Worm (Caenorhabditis elegans) whole organism, midembryonic: ENCODE data around the gene K09H11.9.

Experiments
- T22C8.4 ChIP-seq: fragments of 200-800 bp; sonication (Bioruptor generic); IDR thresholded peaks from 2 replicates; pipeline ENCODE4 v1.3.6; 2022; ENCODE audit warnings: missing genetic modification characterization, missing compliant biosample characterization
- cog-1 ChIP-seq: sonication (generic microtip); optimal IDR thresholded peaks from 2 replicates; lab custom pipeline; 2016; ENCODE audit warnings: missing genetic modification characterization, missing compliant biosample characterization
- flt-1 ChIP-seq: fragments of 200-800 bp; sonication (Bioruptor generic); IDR thresholded peaks from 2 replicates; pipeline ENCODE4 v1.3.6; 2022; ENCODE audit warnings: missing genetic modification characterization, missing compliant biosample characterization
- klf-2 ChIP-seq: fragments of 200-800 bp; sonication (Bioruptor generic); conservative IDR thresholded peaks from 2 replicates; pipeline ENCODE4 v1.3.6; 2022; ENCODE audit warnings: missing genetic modification reagents, missing genetic modification characterization, missing compliant biosample characterization
- med-1 ChIP-seq: sonication (generic microtip); optimal IDR thresholded peaks from 2 replicates; lab custom pipeline; 2017; ENCODE audit warnings: missing genetic modification characterization, mild to moderate bottlenecking, missing compliant biosample characterization, antibody characterized with exemption, missing genetic modification reagents; ENCODE audit not compliant: insufficient read depth
- ref-1 ChIP-seq: fragments of 200-800 bp; sonication (Bioruptor generic); conservative IDR thresholded peaks from 2 replicates; pipeline ENCODE4 v1.3.6; 2022; ENCODE audit warnings: missing genetic modification reagents, missing genetic modification characterization, missing compliant biosample characterization
- tab-1 ChIP-seq: fragments of 200-800 bp; sonication (Bioruptor generic); IDR thresholded peaks from 2 replicates; pipeline ENCODE4 v1.3.6; 2022; ENCODE audit warnings: missing genetic modification characterization, missing compliant biosample characterization
- ztf-23 ChIP-seq: fragments of 200-800 bp; sonication (Bioruptor generic); IDR thresholded peaks from 2 replicates; pipeline ENCODE4 v1.3.6; 2022; ENCODE audit warnings: missing genetic modification reagents, missing genetic modification characterization, missing compliant biosample characterization
- ztf-29 ChIP-seq: fragments of 200-800 bp; sonication (Bioruptor generic); IDR thresholded peaks from 2 replicates; pipeline ENCODE4 v1.3.6; 2022; ENCODE audit warnings: missing genetic modification reagents, missing genetic modification characterization, missing compliant biosample characterization

The K09H11.9 gene

DNA sequence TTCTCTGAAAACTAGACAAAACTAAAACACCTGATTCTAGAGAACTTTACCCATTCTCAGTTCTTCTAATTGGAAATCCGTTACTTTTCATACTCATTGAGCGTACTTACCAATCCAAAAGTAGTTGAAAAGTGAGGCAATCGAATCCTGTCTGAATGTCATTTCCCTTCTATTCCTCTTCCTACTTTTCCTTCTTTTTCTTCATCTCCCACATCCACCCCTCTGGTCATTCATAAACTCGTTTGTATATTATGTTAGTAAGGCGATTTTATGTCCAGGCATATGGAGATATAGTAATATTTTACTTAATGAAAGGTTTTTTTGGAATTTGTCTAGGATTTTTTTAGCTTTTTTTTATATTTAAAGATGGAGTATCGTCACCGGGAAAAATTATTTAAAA is 8.1 kb downstream of the K09H11.9 start:
- TF ChIP-seq ref-1 (GFP tag; lab: Robert Waterston, UW), result no peak
- TF ChIP-seq ztf-29, result no peak
- no peak for TF ChIP-seq cog-1 (tag; lab: Kevin White, UChicago)
- TF ChIP-seq klf-2 (GFP tag; lab: Robert Waterston, UW), result no peak
- no peak for TF ChIP-seq flt-1 (GFP tag; lab: Robert Waterston, UW)
- TF ChIP-seq ztf-23 (GFP tag; lab: Robert Waterston, UW), result no peak
- TF ChIP-seq tab-1, result no peak
- TF ChIP-seq med-1, result no peak
- no peak for TF ChIP-seq T22C8.4 (GFP tag; lab: Robert Waterston, UW)

DNA sequence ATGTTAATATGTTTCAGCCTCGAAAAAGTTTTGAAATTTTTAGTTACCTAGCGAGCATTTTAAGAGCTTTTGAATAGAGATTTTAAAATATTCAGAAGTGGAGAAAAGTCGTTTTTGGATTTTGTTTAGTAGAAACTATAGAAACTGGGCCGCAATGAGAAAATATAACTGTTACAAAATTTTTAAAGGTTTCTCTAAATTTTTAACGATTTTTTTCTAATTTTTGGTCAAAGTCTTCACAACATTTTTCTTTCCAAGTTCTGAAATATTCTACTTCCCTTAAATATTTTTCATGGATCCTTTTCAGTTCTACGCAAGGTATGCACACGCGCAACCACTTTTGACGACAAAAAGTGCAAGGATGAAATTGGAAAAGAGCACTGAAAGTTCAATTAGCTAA is 10.9 kb downstream of the K09H11.9 start, which contains the start of gene peli-1:
peli-1 (plus strand) TSS at position 301 of the 400 bp plus-strand sequence.
- TF ChIP-seq ztf-23 (GFP tag; lab: Robert Waterston, UW), result no peak
- TF ChIP-seq med-1, result no peak
- TF ChIP-seq T22C8.4 (GFP tag; lab: Robert Waterston, UW), result no peak
- TF ChIP-seq tab-1, result no peak
- no peak for TF ChIP-seq flt-1 (GFP tag; lab: Robert Waterston, UW)
- no peak for TF ChIP-seq klf-2 (GFP tag; lab: Robert Waterston, UW)
- TF ChIP-seq ref-1 (GFP tag; lab: Robert Waterston, UW), result no peak
- TF ChIP-seq cog-1 (tag; lab: Kevin White, UChicago), result no peak
- no peak for TF ChIP-seq ztf-29

DNA sequence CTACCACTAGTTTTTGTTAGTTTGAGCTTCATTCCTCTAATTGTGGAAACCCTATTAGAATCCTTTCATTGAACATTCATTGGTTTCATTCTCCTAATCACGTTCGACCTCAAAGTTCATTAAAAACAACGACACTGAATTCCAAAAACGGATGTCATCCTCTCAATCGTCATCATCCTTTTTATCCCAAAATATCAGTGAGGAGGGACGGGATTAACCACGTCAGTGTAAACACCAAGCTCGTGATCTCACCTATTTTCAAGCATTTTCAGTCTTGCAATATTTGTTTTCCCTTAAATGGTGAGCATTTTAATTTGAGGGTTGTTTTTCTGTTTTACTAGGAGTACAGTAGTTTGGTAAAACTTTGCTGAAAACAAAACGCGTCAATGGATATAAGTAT is 11.9 kb downstream of the K09H11.9 start:
- TF ChIP-seq ztf-23 (GFP tag; lab: Robert Waterston, UW) (no peak), T22C8.4 (GFP tag; lab: Robert Waterston, UW) (no peak)

DNA sequence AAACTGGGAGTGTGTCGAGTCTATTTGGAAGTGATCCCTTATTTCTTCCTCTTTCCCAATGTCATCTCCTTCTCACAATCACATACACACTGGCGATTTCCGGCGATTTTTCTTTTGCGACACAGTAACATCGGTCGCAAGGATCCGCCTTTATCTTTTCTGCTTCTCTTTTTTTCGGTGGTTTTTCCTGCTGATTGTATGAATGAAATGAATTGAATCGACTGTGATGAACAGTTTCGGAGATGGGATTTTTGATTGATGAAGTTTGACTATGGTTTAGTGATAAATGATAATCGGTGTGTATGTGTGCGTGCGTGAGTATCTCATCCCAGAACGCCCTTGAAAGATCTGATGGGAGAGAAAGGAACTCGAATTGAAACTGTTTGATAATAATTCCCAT is 15.3 kb downstream of the K09H11.9 start:
- TF ChIP-seq flt-1 (GFP tag; lab: Robert Waterston, UW) (no peak), ref-1 (GFP tag; lab: Robert Waterston, UW) (no peak), tab-1 (no peak), ztf-23 (GFP tag; lab: Robert Waterston, UW) (no peak)

DNA sequence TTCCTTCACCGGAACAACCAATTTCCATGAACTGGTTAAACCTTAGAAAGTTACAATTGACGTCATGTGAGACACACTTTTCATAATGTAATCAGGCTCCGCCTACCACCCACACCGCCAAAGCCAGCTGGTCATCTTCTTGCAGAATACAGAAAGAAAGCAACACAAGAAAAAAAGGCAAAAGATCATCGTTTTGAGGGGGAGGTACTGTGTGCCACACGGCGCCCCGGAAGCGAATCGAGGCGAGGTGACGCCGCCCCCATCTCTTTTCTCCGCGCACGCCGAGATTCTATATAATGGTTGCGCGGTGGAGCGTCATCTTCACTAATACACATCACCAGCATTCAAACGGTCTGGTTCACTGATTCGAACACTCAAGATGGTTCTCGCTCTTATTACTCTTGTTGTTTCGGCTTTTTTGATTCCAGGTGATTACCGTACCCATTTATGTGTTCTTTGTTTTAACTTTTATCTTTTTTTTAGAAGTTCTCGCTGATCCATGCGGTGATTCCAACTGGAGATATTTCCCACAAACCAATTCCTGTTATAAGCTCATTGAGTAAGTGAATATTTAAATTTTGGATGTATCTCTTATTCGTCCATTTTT is 16.5 kb downstream of the K09H11.9 start, which contains the start of gene clec-1:
clec-1 (plus strand) TSS at position 320 of the 607 bp plus-strand sequence.
- TF ChIP-seq ztf-29 (no peak), T22C8.4 (GFP tag; lab: Robert Waterston, UW) (no peak), flt-1 (GFP tag; lab: Robert Waterston, UW) (no peak), ztf-23 (GFP tag; lab: Robert Waterston, UW) (no peak), cog-1 (tag; lab: Kevin White, UChicago) (no peak), ref-1 (GFP tag; lab: Robert Waterston, UW) (no peak), med-1 (no peak), klf-2 (GFP tag; lab: Robert Waterston, UW) (no peak), tab-1 (no peak)

DNA sequence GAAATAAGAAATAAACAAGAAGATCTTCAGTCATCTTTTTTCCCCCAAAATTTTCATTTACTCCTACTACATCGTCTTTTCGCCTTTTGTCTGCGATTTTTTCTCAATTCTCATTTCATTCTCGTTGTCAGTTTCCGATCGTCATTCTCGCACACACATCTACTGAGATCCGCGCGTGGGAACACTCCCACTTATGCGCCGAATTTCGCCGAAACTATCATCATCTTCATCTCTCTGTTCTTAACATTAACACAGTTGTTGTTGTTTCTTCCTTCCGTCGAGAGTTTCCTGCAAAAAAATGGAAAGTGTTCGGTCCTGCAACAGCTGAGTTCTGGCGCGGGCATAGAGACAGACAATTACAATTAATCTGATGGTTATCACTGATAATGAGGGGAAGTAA is 18.8 kb downstream of the K09H11.9 start:
- TF ChIP-seq ztf-23 (GFP tag; lab: Robert Waterston, UW) (no peak), cog-1 (tag; lab: Kevin White, UChicago) (no peak), flt-1 (GFP tag; lab: Robert Waterston, UW) (no peak), ref-1 (GFP tag; lab: Robert Waterston, UW) (no peak), T22C8.4 (GFP tag; lab: Robert Waterston, UW) (no peak), tab-1 (no peak), klf-2 (GFP tag; lab: Robert Waterston, UW) (no peak), ztf-29 (no peak), med-1 (no peak)

DNA sequence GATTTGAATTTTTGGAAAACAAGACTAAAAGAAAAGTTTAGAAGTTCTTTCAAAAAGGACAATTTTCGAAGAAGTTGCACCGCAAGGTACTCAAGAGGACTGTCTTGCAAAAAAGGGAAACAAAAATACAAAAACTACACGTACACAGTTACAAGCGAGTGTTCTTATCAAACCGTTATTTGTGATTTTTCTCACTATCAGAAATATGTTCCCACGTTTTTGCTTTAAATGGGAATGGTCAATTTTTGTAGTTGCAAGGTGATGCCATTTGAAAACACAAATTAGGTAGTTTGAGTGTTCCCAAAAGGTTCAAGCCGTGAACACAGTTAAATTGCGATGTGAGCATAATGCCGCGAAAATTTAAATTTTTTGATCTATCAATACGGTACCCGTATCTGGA is 20.2 kb downstream of the K09H11.9 start:
- TF ChIP-seq tab-1 (no peak), ztf-23 (GFP tag; lab: Robert Waterston, UW) (no peak), klf-2 (GFP tag; lab: Robert Waterston, UW) (no peak), flt-1 (GFP tag; lab: Robert Waterston, UW) (no peak), ref-1 (GFP tag; lab: Robert Waterston, UW) (no peak), ztf-29 (no peak), med-1 (no peak), T22C8.4 (GFP tag; lab: Robert Waterston, UW) (no peak)

DNA sequence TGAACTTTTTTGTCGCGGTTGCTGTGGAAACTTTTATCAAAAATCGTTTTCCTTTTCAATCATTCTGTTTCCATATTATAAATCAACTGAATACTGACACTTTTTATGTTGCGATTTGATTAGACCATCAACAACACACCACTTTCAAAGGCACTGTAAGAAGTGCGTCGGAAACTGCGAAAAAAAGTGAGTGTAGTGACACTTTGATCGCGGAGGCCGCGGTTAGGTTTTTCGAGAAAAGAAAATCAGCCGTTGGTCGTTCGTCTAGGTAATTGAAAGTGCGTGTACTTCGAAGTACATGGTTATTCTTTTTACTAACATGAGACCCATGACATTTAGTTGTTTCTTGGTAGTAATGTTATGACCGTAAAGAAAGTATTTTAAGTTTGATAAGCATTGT is 20.8 kb downstream of the K09H11.9 start:
- no peak for TF ChIP-seq ref-1 (GFP tag; lab: Robert Waterston, UW)
- no peak for TF ChIP-seq med-1
- no peak for TF ChIP-seq ztf-23 (GFP tag; lab: Robert Waterston, UW)
- TF ChIP-seq cog-1 (tag; lab: Kevin White, UChicago), result no peak
- no peak for TF ChIP-seq T22C8.4 (GFP tag; lab: Robert Waterston, UW)
- no peak for TF ChIP-seq ztf-29
- TF ChIP-seq tab-1, result no peak
- no peak for TF ChIP-seq klf-2 (GFP tag; lab: Robert Waterston, UW)
- TF ChIP-seq flt-1 (GFP tag; lab: Robert Waterston, UW), result no peak

DNA sequence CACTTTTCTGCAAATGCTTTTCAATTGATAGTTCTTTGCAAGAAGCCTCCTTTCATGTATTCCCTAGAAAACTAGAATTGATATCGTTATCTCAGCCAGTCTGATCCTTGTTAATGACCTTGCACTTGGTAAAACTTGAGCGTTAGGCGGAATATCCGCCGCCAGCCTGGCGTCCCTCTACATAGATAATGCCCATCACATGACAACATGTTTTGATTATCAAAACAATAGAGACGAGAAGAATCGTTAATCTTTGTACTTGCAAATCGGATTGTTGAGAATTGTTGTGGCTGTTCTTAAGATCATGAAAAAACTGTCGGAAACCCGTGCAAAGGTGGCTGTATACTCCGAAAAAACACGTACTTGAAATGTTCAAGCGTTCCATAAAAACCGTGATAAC is 22.8 kb downstream of the K09H11.9 start:
- TF ChIP-seq klf-2 (GFP tag; lab: Robert Waterston, UW) (no peak), ztf-23 (GFP tag; lab: Robert Waterston, UW) (no peak), flt-1 (GFP tag; lab: Robert Waterston, UW) (no peak), ref-1 (GFP tag; lab: Robert Waterston, UW) (no peak), T22C8.4 (GFP tag; lab: Robert Waterston, UW) (no peak), med-1 (no peak), ztf-29 (no peak), cog-1 (tag; lab: Kevin White, UChicago) (no peak), tab-1 (no peak)

DNA sequence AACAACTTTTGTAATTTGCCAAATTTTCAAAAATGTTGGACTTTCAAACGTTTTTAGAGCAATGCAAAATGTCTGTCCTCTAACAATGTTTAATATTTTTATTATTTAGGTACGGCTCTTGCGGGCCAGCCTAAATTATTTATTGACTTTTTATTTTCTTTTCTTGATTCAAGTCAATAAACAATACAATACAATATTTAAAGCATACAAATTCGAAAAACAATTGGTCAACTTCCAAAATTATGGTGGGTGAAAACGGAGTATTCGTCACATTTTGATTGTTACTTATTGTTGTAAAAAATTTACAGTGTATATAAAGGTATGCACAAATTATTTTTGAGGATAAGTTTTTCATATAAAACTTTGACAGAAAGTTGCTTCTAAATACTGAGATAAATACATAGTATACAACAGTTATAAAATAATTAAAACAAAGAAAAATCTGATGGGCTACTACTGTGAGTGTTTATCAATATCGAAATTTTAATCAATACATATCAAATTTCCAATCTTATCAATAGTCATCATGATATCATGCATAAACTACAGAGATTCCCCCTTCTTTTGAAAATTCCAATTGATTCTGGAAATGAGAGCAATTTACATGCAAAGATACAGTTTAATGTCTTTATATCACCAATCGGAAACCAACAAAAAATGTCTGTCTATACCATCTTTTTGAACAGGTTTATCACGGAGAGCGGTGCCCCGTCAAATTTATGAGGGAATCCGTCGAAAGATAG is 24.6 kb downstream of the K09H11.9 start, which contains the start of gene F25B4.8:
F25B4.8 (minus strand) TSS at position 51 of the 743 bp plus-strand sequence.
- TF ChIP-seq tab-1 (no peak), T22C8.4 (GFP tag; lab: Robert Waterston, UW) (no peak), flt-1 (GFP tag; lab: Robert Waterston, UW) (no peak), ref-1 (GFP tag; lab: Robert Waterston, UW) (no peak), ztf-23 (GFP tag; lab: Robert Waterston, UW) (no peak), cog-1 (tag; lab: Kevin White, UChicago) (no peak), ztf-29 (no peak), med-1 (no peak), klf-2 (GFP tag; lab: Robert Waterston, UW) (no peak)
